Fruit fly (Drosophila melanogaster) whole organism, adult: ENCODE results near the gene Gr23a.

ENCODE experiments used
- CG11617 ChIP-seq: fragments of 200-800 bp; sonication (Bioruptor generic); optimal IDR thresholded peaks from 2 replicates; lab custom pipeline; 2017; ENCODE audit warnings: mild to moderate bottlenecking, missing biosample characterization, missing genetic modification reagents, missing genetic modification characterization
- CG12768 ChIP-seq: fragments of 200-800 bp; sonication (Bioruptor generic); optimal IDR thresholded peaks from 2 replicates; lab custom pipeline; 2017; ENCODE audit warnings: missing biosample characterization, missing genetic modification characterization, mild to moderate bottlenecking, moderate library complexity, missing genetic modification reagents
- CG14711 ChIP-seq: fragments of 200-800 bp; sonication (Bioruptor generic); optimal IDR thresholded peaks from 2 replicates; lab custom pipeline; 2018; ENCODE audit warnings: missing biosample characterization, mild to moderate bottlenecking, missing genetic modification characterization, moderate library complexity
- CG1620 ChIP-seq: fragments of 200-800 bp; sonication (Bioruptor generic); optimal IDR thresholded peaks from 2 replicates; lab custom pipeline; 2016; ENCODE audit warnings: missing biosample characterization, missing genetic modification characterization
- CG33017 ChIP-seq: fragments of 200-800 bp; sonication (Bioruptor generic); optimal IDR thresholded peaks from 2 replicates; lab custom pipeline; 2018; ENCODE audit warnings: missing biosample characterization, mild to moderate bottlenecking, missing genetic modification characterization, moderate library complexity
- CG5204 ChIP-seq: fragments of 200-800 bp; sonication (Bioruptor generic); optimal IDR thresholded peaks from 2 replicates; lab custom pipeline; 2016; ENCODE audit warnings: missing biosample characterization, missing genetic modification characterization
- CG7045 ChIP-seq: fragments of 200-800 bp; sonication (Bioruptor generic); optimal IDR thresholded peaks from 2 replicates; lab custom pipeline; 2017; ENCODE audit warnings: missing biosample characterization, mild to moderate bottlenecking, missing genetic modification characterization
- CG7101 ChIP-seq: fragments of 200-800 bp; sonication (Bioruptor generic); optimal IDR thresholded peaks from 2 replicates; lab custom pipeline; 2018; ENCODE audit warnings: missing biosample characterization, mild to moderate bottlenecking, missing genetic modification characterization, moderate library complexity
- Clk ChIP-seq: fragments of 200-800 bp; sonication (Bioruptor generic); optimal IDR thresholded peaks from 2 replicates; lab custom pipeline; 2017; ENCODE audit warnings: missing biosample characterization, missing genetic modification characterization
- Crg-1 ChIP-seq: fragments of 200-800 bp; sonication (Bioruptor generic); optimal IDR thresholded peaks from 2 replicates; lab custom pipeline; 2016; ENCODE audit warnings: missing biosample characterization, missing genetic modification characterization
- Hr96 ChIP-seq: fragments of 200-800 bp; sonication (Bioruptor generic); optimal IDR thresholded peaks from 2 replicates; lab custom pipeline; 2016; ENCODE audit warnings: missing biosample characterization, missing genetic modification characterization
- Mnt ChIP-seq: fragments of 200-800 bp; sonication (Bioruptor generic); optimal IDR thresholded peaks from 2 replicates; lab custom pipeline; 2016; ENCODE audit warnings: missing biosample characterization, mild to moderate bottlenecking, missing genetic modification characterization
- bab1 ChIP-seq: fragments of 200-800 bp; sonication (Bioruptor generic); optimal IDR thresholded peaks from 3 replicates; lab custom pipeline; 2019; ENCODE audit warnings: missing biosample characterization, mild to moderate bottlenecking, missing genetic modification characterization, moderate library complexity
- cic ChIP-seq: fragments of 200-800 bp; sonication (Bioruptor generic); optimal IDR thresholded peaks from 2 replicates; lab custom pipeline; 2017; ENCODE audit warnings: missing biosample characterization, mild to moderate bottlenecking, missing genetic modification characterization, moderate library complexity
- cnc ChIP-seq, 2 experiments: fragments of >200 bp; optimal IDR thresholded peaks; 2 replicates each; lab custom pipeline; 2017
- kay ChIP-seq: fragments of 200-800 bp; sonication (Bioruptor generic); peaks from one replicate; lab custom pipeline; 2016; ENCODE audit warnings: missing biosample characterization, missing genetic modification characterization, borderline replicate concordance
- ovo ChIP-seq: fragments of 200-800 bp; sonication (Bioruptor generic); optimal IDR thresholded peaks from 2 replicates; lab custom pipeline; 2016; ENCODE audit warnings: missing biosample characterization, missing genetic modification characterization
- pad ChIP-seq: fragments of 200-800 bp; sonication (Bioruptor generic); optimal IDR thresholded peaks from 3 replicates; lab custom pipeline; 2017; ENCODE audit warnings: missing biosample characterization, missing genetic modification characterization, mild to moderate bottlenecking, moderate library complexity, missing genetic modification reagents
- tj ChIP-seq: fragments of 200-800 bp; sonication (Bioruptor generic); optimal IDR thresholded peaks from 3 replicates; lab custom pipeline; 2017; ENCODE audit warnings: missing biosample characterization, mild to moderate bottlenecking, missing genetic modification characterization, moderate library complexity
- toe ChIP-seq: fragments of 200-800 bp; sonication (Bioruptor generic); optimal IDR thresholded peaks from 2 replicates; lab custom pipeline; 2016; ENCODE audit warnings: missing biosample characterization, missing genetic modification characterization

Gene Gr23a

DNA sequence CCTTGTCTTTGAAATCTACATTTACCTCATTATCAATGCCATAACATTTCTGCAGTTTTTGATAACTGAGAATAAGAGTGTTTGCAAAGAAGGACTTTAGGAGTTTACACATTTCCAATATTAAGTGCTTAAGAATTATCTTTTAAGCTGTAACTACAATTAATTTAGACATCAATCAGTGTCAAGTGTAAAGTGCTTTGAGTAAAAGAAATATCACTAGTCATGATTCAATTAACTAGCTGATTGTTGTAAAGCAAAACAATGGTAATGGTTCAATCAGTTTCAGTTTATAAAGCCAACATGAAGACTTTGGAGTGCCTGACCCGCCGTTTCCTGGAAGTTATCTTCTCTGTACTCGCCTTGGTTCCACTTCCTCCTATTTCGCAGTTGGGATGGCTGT is at the start of gene Gr23a:
Gr23a (plus strand) TSS at position 301 of the 400 bp plus-strand sequence.
- no peak for TF ChIP-seq CG5204 (GFP tag; lab: Kevin White, UChicago)
- no peak for TF ChIP-seq CG12768 (GFP tag; lab: Kevin White, UChicago)
- TF ChIP-seq cnc (optimal IDR thresholded peaks at IDR 0.05; lab: Kevin White, UChicago), result no peak
- TF ChIP-seq CG1620 (GFP tag; lab: Kevin White, UChicago), result no peak
- TF ChIP-seq kay (GFP tag; lab: Kevin White, UChicago), result no peak
- no peak for TF ChIP-seq bab1
- no peak for TF ChIP-seq CG7101 (tag; lab: Kevin White, UChicago)
- no peak for TF ChIP-seq toe (GFP tag; lab: Kevin White, UChicago)
- no peak for TF ChIP-seq CG7045
- no peak for TF ChIP-seq Clk
- TF ChIP-seq Crg-1 (GFP tag; lab: Kevin White, UChicago), result no peak

dm6 chr2L:2619887-2620286 is 49.7 kb upstream of the Gr23a start, which contains the start of gene CG43403:
Gene CG43403 (plus strand): TSS chr2L:2620187.
- no peak for TF ChIP-seq tj (GFP tag; lab: Kevin White, UChicago)
- no peak for TF ChIP-seq cic
- no peak for TF ChIP-seq toe (GFP tag; lab: Kevin White, UChicago)
- TF ChIP-seq CG33017 (tag; lab: Kevin White, UChicago), result no peak
- TF ChIP-seq Hr96 (GFP tag; lab: Kevin White, UChicago), result no peak
- TF ChIP-seq CG1620 (GFP tag; lab: Kevin White, UChicago), result no peak
- TF ChIP-seq CG11617, result no peak
- no peak for TF ChIP-seq kay (GFP tag; lab: Kevin White, UChicago)
- TF ChIP-seq CG12768 (GFP tag; lab: Kevin White, UChicago), result no peak
- TF ChIP-seq ovo (GFP tag; lab: Kevin White, UChicago), result no peak
- no peak for TF ChIP-seq CG14711
- no peak for TF ChIP-seq bab1
- no peak for TF ChIP-seq Clk
- TF ChIP-seq CG5204 (GFP tag; lab: Kevin White, UChicago), result no peak

DNA sequence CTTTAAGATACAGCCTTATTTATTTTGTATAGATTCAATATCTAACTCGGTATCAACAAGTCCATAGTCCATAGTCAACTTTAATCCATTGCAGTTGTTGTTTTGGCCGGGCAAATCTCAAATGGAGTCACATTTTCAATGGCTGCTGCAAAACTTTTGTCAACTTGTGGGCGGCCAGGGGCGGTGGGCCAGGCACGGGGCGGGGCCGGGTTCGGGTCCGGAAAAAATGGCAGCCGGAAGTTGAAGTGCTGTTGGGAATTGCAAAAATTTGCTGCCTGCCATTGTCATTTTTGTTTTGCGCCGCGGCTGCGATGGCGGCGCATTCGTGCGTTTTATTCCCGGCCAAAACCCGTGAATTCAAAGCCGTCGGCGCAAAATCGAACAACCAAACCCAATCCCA is 45.7 kb upstream of the Gr23a start:
- no peak for TF ChIP-seq pad (GFP tag; lab: Kevin White, UChicago)
- TF ChIP-seq Mnt (GFP tag; lab: Kevin White, UChicago), result no peak

DNA sequence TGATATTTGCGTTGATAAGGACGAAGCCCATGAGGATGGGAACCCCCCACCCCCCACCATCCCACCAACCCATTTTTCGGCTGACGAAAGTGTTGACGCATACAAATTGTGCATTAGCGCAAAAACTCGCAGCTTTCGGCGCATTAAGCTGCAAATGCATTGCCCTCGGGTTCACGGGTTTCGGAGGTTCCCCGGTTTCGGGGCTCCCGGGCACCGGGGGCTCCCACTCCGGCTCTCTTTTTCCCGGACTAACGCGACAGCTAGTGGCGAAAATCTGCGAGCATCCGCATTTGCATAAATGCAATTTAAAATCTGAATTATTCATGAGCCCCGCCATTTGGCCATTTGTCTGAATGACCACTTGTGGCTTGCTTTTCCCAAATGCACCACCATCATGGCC is 42.1 kb upstream of the Gr23a start:
- no peak for TF ChIP-seq CG11617
- no peak for TF ChIP-seq ovo (GFP tag; lab: Kevin White, UChicago)
- no peak for TF ChIP-seq CG12768 (GFP tag; lab: Kevin White, UChicago)
- TF ChIP-seq Crg-1 (GFP tag; lab: Kevin White, UChicago), result no peak
- no peak for TF ChIP-seq pad (GFP tag; lab: Kevin White, UChicago)
- TF ChIP-seq tj (GFP tag; lab: Kevin White, UChicago), result no peak
- TF ChIP-seq kay (GFP tag; lab: Kevin White, UChicago), result no peak
- TF ChIP-seq cic, result no peak
- TF ChIP-seq CG1620 (GFP tag; lab: Kevin White, UChicago), result no peak
- no peak for TF ChIP-seq CG7101 (tag; lab: Kevin White, UChicago)
- no peak for TF ChIP-seq Clk
- TF ChIP-seq CG7045, result no peak
- TF ChIP-seq CG5204 (GFP tag; lab: Kevin White, UChicago), result no peak
- no peak for TF ChIP-seq cnc (optimal IDR thresholded peaks at IDR 0.05; lab: Kevin White, UChicago)
- TF ChIP-seq toe (GFP tag; lab: Kevin White, UChicago), result no peak
- no peak for TF ChIP-seq CG14711

- TF ChIP-seq Mnt (GFP tag; lab: Kevin White, UChicago) (no peak), kay (GFP tag; lab: Kevin White, UChicago) (no peak), CG11617 (no peak), tj (GFP tag; lab: Kevin White, UChicago) (no peak), Hr96 (GFP tag; lab: Kevin White, UChicago) (no peak)
Measured at dm6 chr2L:2628760-2629159, 40.9 kb upstream of the Gr23a start.

- no peak for TF ChIP-seq cic
- TF ChIP-seq CG14711, result no peak
- no peak for TF ChIP-seq CG11617
- TF ChIP-seq bab1, result no peak
- TF ChIP-seq CG7101 (tag; lab: Kevin White, UChicago), result no peak
- TF ChIP-seq CG33017 (tag; lab: Kevin White, UChicago), result no peak
- no peak for TF ChIP-seq CG5204 (GFP tag; lab: Kevin White, UChicago)
- no peak for TF ChIP-seq pad (GFP tag; lab: Kevin White, UChicago)
- TF ChIP-seq Mnt (GFP tag; lab: Kevin White, UChicago), result no peak
- no peak for TF ChIP-seq cnc (optimal IDR thresholded peaks at IDR 0.05; lab: Kevin White, UChicago)
- TF ChIP-seq Hr96 (GFP tag; lab: Kevin White, UChicago), result no peak
- no peak for TF ChIP-seq Clk
- TF ChIP-seq tj (GFP tag; lab: Kevin White, UChicago), result no peak
- TF ChIP-seq kay (GFP tag; lab: Kevin White, UChicago), result no peak
- TF ChIP-seq CG7045, result no peak
- no peak for TF ChIP-seq Crg-1 (GFP tag; lab: Kevin White, UChicago)
- no peak for TF ChIP-seq CG1620 (GFP tag; lab: Kevin White, UChicago)
- no peak for TF ChIP-seq ovo (GFP tag; lab: Kevin White, UChicago)
- no peak for TF ChIP-seq CG12768 (GFP tag; lab: Kevin White, UChicago)
- TF ChIP-seq toe (GFP tag; lab: Kevin White, UChicago), result no peak
Measured at dm6 chr2L:2636326-2637001, 33.2 kb upstream of the Gr23a start.
